Fruit fly (Drosophila melanogaster) whole organism: ENCODE measurements around the gene CG42747.

ENCODE experiments used
- Dll ChIP-seq: fragments of >200 bp; optimal IDR thresholded peaks from 2 replicates; lab custom pipeline; 2017
- EcR ChIP-seq, 2 experiments: fragments of >200 bp; optimal IDR thresholded peaks; 2 replicates each; lab custom pipeline; 2017; ENCODE audit warnings: missing biosample characterization in 2 of 2, missing genetic modification characterization in 2 of 2, missing genetic modification reagents in 2 of 2
- psq ChIP-seq: fragments of >200 bp; optimal IDR thresholded peaks from 2 replicates; lab custom pipeline; 2017
- usp ChIP-seq: fragments of >200 bp; optimal IDR thresholded peaks from 2 replicates; lab custom pipeline; 2017; ENCODE audit warnings: missing biosample characterization, missing genetic modification characterization, mixed read lengths

DNA sequence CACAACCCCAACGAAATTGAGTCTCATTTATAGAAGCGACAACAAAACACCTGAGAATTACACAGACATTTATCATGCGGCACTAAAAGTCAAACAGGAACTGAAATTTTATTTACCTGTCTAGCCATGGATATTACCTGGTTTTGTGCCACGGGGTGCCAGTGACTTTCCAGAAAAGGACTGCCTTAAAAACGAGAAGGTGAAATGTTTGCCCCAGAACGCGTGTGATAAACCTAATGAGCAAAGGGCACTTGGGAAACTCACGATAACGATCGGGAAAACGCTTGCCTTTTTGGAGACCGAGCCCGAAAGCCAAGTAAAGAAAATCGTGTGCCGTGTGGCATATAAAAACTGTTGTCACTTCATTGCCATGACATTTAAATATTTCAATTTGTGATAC, 69.1 kb downstream of the CG42747 start:
- TF ChIP-seq Dll (no peak), psq (no peak), EcR (GFP tag; optimal IDR thresholded peaks at IDR 0.05; lab: Kevin White, UChicago) (no peak), usp (GFP tag; lab: Kevin White, UChicago) (no peak)
